Worm (Caenorhabditis elegans) whole organism, L4 larva: ENCODE results near the gene F59B10.2.

Experiments
- D1046.2 ChIP-seq: fragments of 200-800 bp; sonication (Bioruptor generic); IDR thresholded peaks from 2 replicates; pipeline ENCODE4 v1.3.6; 2022; ENCODE audit warnings: missing genetic modification characterization, missing compliant biosample characterization
- F26F4.8 ChIP-seq: fragments of 200-800 bp; sonication (Bioruptor generic); conservative IDR thresholded peaks from 2 replicates; pipeline ENCODE4 v1.3.6; 2022; ENCODE audit warnings: missing genetic modification characterization, missing compliant biosample characterization
- F37D6.2 ChIP-seq: sonication (generic microtip); optimal IDR thresholded peaks from 2 replicates; lab custom pipeline; 2016; ENCODE audit warnings: mild to moderate bottlenecking, missing genetic modification characterization, missing compliant biosample characterization
- R02D3.7 ChIP-seq: fragments of 150-350 bp; sonication (generic microtip); optimal IDR thresholded peaks from 3 replicates; lab custom pipeline; 2014; ENCODE audit warnings: missing biosample characterization, missing genetic modification characterization
- T20F7.1 ChIP-seq: fragments of 200-800 bp; sonication (Bioruptor generic); optimal IDR thresholded peaks from 2 replicates; lab custom pipeline; 2018; ENCODE audit warnings: mild to moderate bottlenecking, missing genetic modification characterization, missing compliant biosample characterization
- Y48G9A.11 ChIP-seq: fragments of 200-800 bp; sonication (Bioruptor generic); IDR thresholded peaks from 2 replicates; pipeline ENCODE4 v1.3.6; 2022; ENCODE audit warnings: missing genetic modification reagents, missing genetic modification characterization, missing compliant biosample characterization
- Y5F2A.4 ChIP-seq: fragments of 200-800 bp; sonication (Bioruptor generic); optimal IDR thresholded peaks from 2 replicates; lab custom pipeline; 2018; ENCODE audit warnings: mild to moderate bottlenecking, missing genetic modification characterization, missing compliant biosample characterization
- ZK546.5 ChIP-seq, 2 experiments: sonication (generic microtip); optimal IDR thresholded peaks; 2 replicates each; lab custom pipeline; 2017; ENCODE audit warnings: missing biosample characterization in 2 of 2, missing genetic modification characterization in 2 of 2
- aha-1 ChIP-seq: fragments of 150-350 bp; peaks from one replicate; lab custom pipeline; 2014; ENCODE audit warnings: missing biosample characterization, missing genetic modification characterization
- aly-2 ChIP-seq: sonication (generic microtip); optimal IDR thresholded peaks from 2 replicates; lab custom pipeline; 2018; ENCODE audit warnings: missing biosample characterization, missing genetic modification characterization
- ama-1 ChIP-seq: fragments of 150-350 bp; optimal IDR thresholded peaks from 2 replicates; lab custom pipeline; 2014; ENCODE audit warnings: inconsistent platforms, mixed read lengths
- arid-1 ChIP-seq: fragments of 200-800 bp; sonication (Bioruptor generic); conservative IDR thresholded peaks from 2 replicates; pipeline ENCODE4 v1.3.6; 2022; ENCODE audit warnings: missing genetic modification reagents, missing genetic modification characterization, missing compliant biosample characterization
- attf-4 ChIP-seq: sonication (generic microtip); optimal IDR thresholded peaks from 3 replicates; lab custom pipeline; 2017; ENCODE audit warnings: missing biosample characterization, missing genetic modification characterization
- ceh-44 ChIP-seq: fragments of 200-800 bp; sonication (Bioruptor generic); IDR thresholded peaks from 2 replicates; pipeline ENCODE4 v1.3.6; 2022; ENCODE audit warnings: missing genetic modification reagents, missing genetic modification characterization, missing compliant biosample characterization
- ces-1 ChIP-seq: fragments of 150-350 bp; sonication (generic microtip); optimal IDR thresholded peaks from 4 replicates; lab custom pipeline; 2014; ENCODE audit warnings: missing biosample characterization, missing genetic modification reagents, missing genetic modification characterization
- daf-8 ChIP-seq: fragments of 200-800 bp; sonication (Bioruptor generic); IDR thresholded peaks from 2 replicates; pipeline ENCODE4 v1.3.6; 2022; ENCODE audit warnings: missing genetic modification characterization, missing compliant biosample characterization
- dmd-9 ChIP-seq: fragments of 200-800 bp; sonication (Bioruptor generic); IDR thresholded peaks from 2 replicates; pipeline ENCODE4 v1.3.6; 2022; ENCODE audit warnings: missing genetic modification reagents, missing genetic modification characterization, missing compliant biosample characterization
- dpl-1 ChIP-seq: fragments of 150-350 bp; optimal IDR thresholded peaks from 2 replicates; lab custom pipeline; 2014; ENCODE audit warnings: missing biosample characterization, missing genetic modification reagents, missing genetic modification characterization
- fkh-10 ChIP-seq: fragments of 150-350 bp; optimal IDR thresholded peaks from 2 replicates; lab custom pipeline; 2014; ENCODE audit warnings: missing biosample characterization, missing genetic modification reagents, missing genetic modification characterization
- fos-1 ChIP-seq: fragments of 150-350 bp; optimal IDR thresholded peaks from 2 replicates; lab custom pipeline; 2014; ENCODE audit warnings: missing biosample characterization, missing genetic modification characterization
- gei-8 ChIP-seq: fragments of 200-800 bp; sonication (Bioruptor generic); optimal IDR thresholded peaks from 2 replicates; lab custom pipeline; 2018; ENCODE audit warnings: mild to moderate bottlenecking, missing genetic modification characterization, missing compliant biosample characterization
- hlh-30 ChIP-seq: sonication (generic microtip); optimal IDR thresholded peaks from 2 replicates; lab custom pipeline; 2017; ENCODE audit warnings: antibody characterized with exemption, mild to moderate bottlenecking, missing genetic modification characterization, missing compliant biosample characterization; ENCODE audit not compliant: insufficient read depth
- hmg-1.1 ChIP-seq: fragments of 200-800 bp; sonication (Bioruptor generic); IDR thresholded peaks from 2 replicates; pipeline ENCODE4 v1.3.6; 2022; ENCODE audit warnings: missing genetic modification reagents, missing genetic modification characterization, missing compliant biosample characterization
- lin-1 ChIP-seq: fragments of 200-800 bp; sonication (Bioruptor generic); IDR thresholded peaks from 2 replicates; pipeline ENCODE4 v1.3.6; 2022; ENCODE audit warnings: missing genetic modification reagents, missing genetic modification characterization, missing compliant biosample characterization
- lin-13 ChIP-seq: fragments of 150-350 bp; optimal IDR thresholded peaks from 2 replicates; lab custom pipeline; 2014; ENCODE audit warnings: missing biosample characterization, missing genetic modification reagents, missing genetic modification characterization
- madf-5 ChIP-seq, 2 experiments: fragments of 200-800 bp; sonication (Bioruptor generic); IDR thresholded peaks; 2 replicates each; pipeline ENCODE4 v1.3.6; 2022; ENCODE audit warnings: missing compliant biosample characterization in 2 of 2, missing genetic modification characterization in 2 of 2
- madf-9 ChIP-seq: fragments of 200-800 bp; sonication (Bioruptor generic); conservative IDR thresholded peaks from 2 replicates; pipeline ENCODE4 v1.3.6; 2022; ENCODE audit warnings: missing genetic modification reagents, missing genetic modification characterization, missing compliant biosample characterization
- mdl-1 ChIP-seq, 2 experiments: fragments of 150-350 bp in 1 of 2; sonication (generic microtip) in 1 of 2; optimal IDR thresholded peaks; 2 replicates each; lab custom pipeline; 2014 to 2017; ENCODE audit warnings: missing biosample characterization in 2 of 2, missing genetic modification characterization in 2 of 2
- mdt-29 ChIP-seq: fragments of 200-800 bp; sonication (Bioruptor generic); IDR thresholded peaks from 2 replicates; pipeline ENCODE4 v1.3.6; 2022; ENCODE audit warnings: missing genetic modification reagents, missing genetic modification characterization, missing compliant biosample characterization
- mxl-2 ChIP-seq: fragments of 200-800 bp; sonication (Bioruptor generic); conservative IDR thresholded peaks from 2 replicates; pipeline ENCODE4 v1.3.6; 2022; ENCODE audit warnings: missing genetic modification reagents, missing genetic modification characterization, missing compliant biosample characterization
- mxl-3 ChIP-seq: fragments of 200-800 bp; sonication (Bioruptor generic); optimal IDR thresholded peaks from 2 replicates; lab custom pipeline; 2018; ENCODE audit warnings: mild to moderate bottlenecking, missing genetic modification characterization, missing compliant biosample characterization
- nhr-111 ChIP-seq: fragments of 200-800 bp; sonication (Bioruptor generic); optimal IDR thresholded peaks from 2 replicates; lab custom pipeline; 2018; ENCODE audit warnings: mild to moderate bottlenecking, missing genetic modification characterization, missing compliant biosample characterization
- nhr-28 ChIP-seq: fragments of 150-350 bp; optimal IDR thresholded peaks from 2 replicates; lab custom pipeline; 2014; ENCODE audit warnings: missing biosample characterization, missing genetic modification characterization
- nhr-42 ChIP-seq: fragments of 200-800 bp; sonication (Bioruptor generic); IDR thresholded peaks from 2 replicates; pipeline ENCODE4 v1.3.6; 2022; ENCODE audit warnings: missing genetic modification characterization, missing compliant biosample characterization
- nhr-76 ChIP-seq: fragments of 150-350 bp; optimal IDR thresholded peaks from 2 replicates; lab custom pipeline; 2014; ENCODE audit warnings: missing biosample characterization, missing genetic modification characterization
- nhr-77 ChIP-seq: fragments of 150-350 bp; optimal IDR thresholded peaks from 2 replicates; lab custom pipeline; 2014; ENCODE audit warnings: missing biosample characterization, missing genetic modification characterization
- php-3 ChIP-seq: fragments of 200-800 bp; sonication (Bioruptor generic); IDR thresholded peaks from 2 replicates; pipeline ENCODE4 v1.3.6; 2022; ENCODE audit warnings: missing genetic modification reagents, missing genetic modification characterization, missing compliant biosample characterization
- rbr-2 ChIP-seq: sonication (generic microtip); optimal IDR thresholded peaks from 2 replicates; lab custom pipeline; 2016; ENCODE audit warnings: missing genotype, missing genetic modification characterization, missing compliant biosample characterization
- saeg-2 ChIP-seq: fragments of 200-800 bp; sonication (Bioruptor generic); IDR thresholded peaks from 2 replicates; pipeline ENCODE4 v1.3.6; 2022; ENCODE audit warnings: missing genetic modification reagents, missing genetic modification characterization, missing compliant biosample characterization
- set-16 ChIP-seq: fragments of 200-800 bp; sonication (Bioruptor generic); IDR thresholded peaks from 2 replicates; pipeline ENCODE4 v1.3.6; 2022; ENCODE audit warnings: missing genetic modification reagents, missing genetic modification characterization, missing compliant biosample characterization
- skn-1 ChIP-seq: fragments of 150-350 bp; optimal IDR thresholded peaks from 2 replicates; lab custom pipeline; 2014; ENCODE audit warnings: missing biosample characterization, missing genetic modification characterization
- snpc-4 ChIP-seq: fragments of 150-350 bp; optimal IDR thresholded peaks from 2 replicates; lab custom pipeline; 2014; ENCODE audit warnings: missing biosample characterization, missing genetic modification characterization
- spr-3 ChIP-seq: fragments of 200-800 bp; sonication (Bioruptor generic); optimal IDR thresholded peaks from 2 replicates; lab custom pipeline; 2018; ENCODE audit warnings: mild to moderate bottlenecking, missing genetic modification characterization, missing compliant biosample characterization
- tra-1 ChIP-seq: fragments of 200-800 bp; sonication (Bioruptor generic); IDR thresholded peaks from 2 replicates; pipeline ENCODE4 v1.3.6; 2022; ENCODE audit warnings: missing genetic modification reagents, missing genetic modification characterization, missing compliant biosample characterization
- unc-130 ChIP-seq: sonication (generic microtip); optimal IDR thresholded peaks from 2 replicates; lab custom pipeline; 2016; ENCODE audit warnings: missing genetic modification reagents, missing genetic modification characterization, missing compliant biosample characterization
- unc-62 ChIP-seq, 3 experiments: fragments of 150-350 bp in 1 of 3; sonication (generic microtip); optimal IDR thresholded peaks in 2 of 3; peaks in 1 of 3; 1 replicate in 1 of 3; 2 replicates in 2 of 3; lab custom pipeline; 2014 to 2017; ENCODE audit warnings: missing biosample characterization in 3 of 3, missing genetic modification characterization in 3 of 3, missing genetic modification reagents in 3 of 3, missing genotype in 1 of 3
- zag-1 ChIP-seq: fragments of 150-350 bp; optimal IDR thresholded peaks from 2 replicates; lab custom pipeline; 2014; ENCODE audit warnings: missing biosample characterization, missing genetic modification characterization
- zip-11 ChIP-seq: fragments of 200-800 bp; sonication (Bioruptor generic); IDR thresholded peaks from 2 replicates; pipeline ENCODE4 v1.3.6; 2022; ENCODE audit warnings: missing genetic modification characterization, missing compliant biosample characterization
- ztf-11 ChIP-seq: fragments of 150-350 bp; optimal IDR thresholded peaks from 2 replicates; lab custom pipeline; 2014; ENCODE audit warnings: missing biosample characterization, missing genetic modification characterization
- ztf-7 ChIP-seq: fragments of 150-350 bp; optimal IDR thresholded peaks from 2 replicates; lab custom pipeline; 2014; ENCODE audit warnings: missing biosample characterization, missing genetic modification characterization

The F59B10.2 gene

DNA sequence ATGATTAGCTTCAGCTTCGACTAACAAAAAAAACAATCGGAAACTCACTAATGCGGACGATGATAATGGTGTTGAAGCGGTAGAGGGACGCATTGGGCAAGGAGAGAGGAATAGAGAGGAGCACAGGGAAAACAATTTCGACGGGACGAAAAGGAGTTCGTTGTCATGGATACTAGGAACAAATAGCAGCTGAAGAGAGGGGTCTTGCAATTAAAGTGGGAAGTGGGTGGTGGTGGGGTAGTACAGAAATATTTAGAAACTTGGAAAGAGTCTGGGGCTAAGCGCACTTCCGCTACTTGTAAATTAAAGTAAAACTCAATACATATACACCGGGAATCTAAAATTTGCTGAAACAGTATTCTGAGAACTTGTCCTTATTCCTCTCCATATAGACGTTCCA lies at the start of gene F59B10.2:
F59B10.2 (minus strand) TSS at position 101 of the 400 bp plus-strand sequence.
- no peak for TF ChIP-seq T20F7.1 (GFP tag; lab: Kevin White, UChicago)
- no peak for TF ChIP-seq gei-8 (GFP tag; lab: Kevin White, UChicago)
- TF ChIP-seq unc-62 (GFP tag; optimal IDR thresholded peaks at IDR 0.05 in 1 of 2; lab: Kevin White, UChicago), result no peak
- TF ChIP-seq unc-62 (tag; optimal IDR thresholded peaks at IDR 0.05; lab: Kevin White, UChicago), result no peak
- TF ChIP-seq nhr-111 (GFP tag; lab: Kevin White, UChicago), result no peak
- no peak for TF ChIP-seq tra-1 (GFP tag; lab: Robert Waterston, UW)
- no peak for TF ChIP-seq spr-3 (GFP tag; lab: Kevin White, UChicago)

DNA sequence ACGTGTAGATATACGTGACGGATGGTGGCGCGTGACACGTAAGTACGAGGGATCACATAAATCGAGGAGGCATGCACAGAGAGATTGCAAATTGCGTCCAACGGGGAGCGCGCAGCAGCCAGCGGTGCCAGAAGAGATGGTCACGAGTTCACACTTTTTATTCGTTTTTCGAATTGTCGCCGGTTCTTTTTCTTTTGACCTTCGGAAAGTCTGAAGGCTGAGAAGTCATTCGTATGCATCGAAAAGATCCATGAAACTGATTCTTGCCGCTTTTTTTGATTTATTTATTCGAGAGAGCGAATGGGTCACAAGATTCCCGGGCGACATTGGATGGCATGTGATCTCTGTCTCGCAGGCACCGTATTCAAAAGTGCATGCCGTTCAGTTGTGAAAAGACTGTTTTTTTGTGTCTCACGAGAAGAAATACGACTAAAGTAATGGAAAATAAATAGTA lies 49.3 kb upstream of the F59B10.2 start:
- peak; percentile 61; the same call in 1 of the 2 replicates for TF ChIP-seq set-16 (GFP tag; lab: Robert Waterston, UW)
- no peak for TF ChIP-seq aly-2 (tag; lab: Kevin White, UChicago)
- TF ChIP-seq nhr-42 (GFP tag; lab: Robert Waterston, UW), result no peak
- no peak for TF ChIP-seq mxl-2
- TF ChIP-seq ces-1, result no peak
- no peak for TF ChIP-seq fkh-10
- TF ChIP-seq attf-4, result no peak
- no peak for TF ChIP-seq unc-130 (GFP tag; lab: Kevin White, UChicago)
- no peak for TF ChIP-seq ztf-7 (tag; lab: Kevin White, UChicago)
- no peak for TF ChIP-seq ZK546.5 (tag; optimal IDR thresholded peaks at IDR 0.05; lab: Kevin White, UChicago)
- TF ChIP-seq saeg-2 (GFP tag; lab: Robert Waterston, UW), result no peak
- TF ChIP-seq mxl-3 (GFP tag; lab: Kevin White, UChicago), result peak; percentile 53
- TF ChIP-seq F26F4.8 (GFP tag; lab: Robert Waterston, UW), result no peak
- no peak for TF ChIP-seq snpc-4 (tag; lab: Kevin White, UChicago)
- TF ChIP-seq D1046.2 (GFP tag; lab: Robert Waterston, UW), result no peak
- no peak for TF ChIP-seq ztf-11
- no peak for TF ChIP-seq spr-3 (GFP tag; lab: Kevin White, UChicago)
- peak; percentile 99 for TF ChIP-seq aha-1 (tag; lab: Kevin White, UChicago)
- 0 out of 4 replicates have a peak, but pooled peaks of 1 of the 2 experiments have one; percentile 7 for TF ChIP-seq madf-5 (GFP tag; IDR thresholded peaks at IDR 0.05; lab: Robert Waterston, UW)
- no peak for TF ChIP-seq R02D3.7 (tag; lab: Kevin White, UChicago)
- TF ChIP-seq hlh-30 (tag; lab: Kevin White, UChicago), result peak; percentile 98
- TF ChIP-seq gei-8 (GFP tag; lab: Kevin White, UChicago), result no peak
- TF ChIP-seq dmd-9 (GFP tag; lab: Robert Waterston, UW), result no peak
- TF ChIP-seq Y48G9A.11 (GFP tag; lab: Robert Waterston, UW), result no peak
- peak; percentile 1; the same call in 1 of the 2 replicates for TF ChIP-seq madf-9 (GFP tag; lab: Robert Waterston, UW)
- peak; percentile 70; the same call in 1 of the 2 replicates for TF ChIP-seq hmg-1.1 (GFP tag; lab: Robert Waterston, UW)
- peak in 1 of 2 experiments; percentile 84 for TF ChIP-seq mdl-1 (tag; optimal IDR thresholded peaks at IDR 0.05; lab: Kevin White, UChicago)
- TF ChIP-seq daf-8 (GFP tag; lab: Robert Waterston, UW), result no peak
- TF ChIP-seq mdt-29 (GFP tag; lab: Robert Waterston, UW), result peak; percentile 58; the same call in 1 of the 2 replicates
- no peak for TF ChIP-seq lin-1 (GFP tag; lab: Robert Waterston, UW)
- no peak for TF ChIP-seq arid-1 (GFP tag; lab: Robert Waterston, UW)
- peak; percentile 40 for TF ChIP-seq rbr-2 (tag; lab: Kevin White, UChicago)
- TF ChIP-seq ama-1 (lab: Kevin White, UChicago), result peak; percentile 3
- peak; percentile 72 for TF ChIP-seq php-3
- TF ChIP-seq fos-1 (tag; lab: Kevin White, UChicago), result no peak
- no peak for TF ChIP-seq F37D6.2 (tag; lab: Kevin White, UChicago)
- TF ChIP-seq zip-11, result no peak
- no peak for TF ChIP-seq zag-1 (tag; lab: Kevin White, UChicago)
- TF ChIP-seq lin-13 (GFP tag; lab: Kevin White, UChicago), result no peak
- peak; percentile 16 for TF ChIP-seq dpl-1 (GFP tag; lab: Kevin White, UChicago)
- no peak for TF ChIP-seq skn-1 (tag; lab: Kevin White, UChicago)
- no peak for TF ChIP-seq ceh-44 (GFP tag; lab: Robert Waterston, UW)
- peak; percentile 17 for TF ChIP-seq nhr-28 (tag; lab: Kevin White, UChicago)
- no peak for TF ChIP-seq nhr-76 (tag; lab: Kevin White, UChicago)
- TF ChIP-seq Y5F2A.4, result no peak
- no peak for TF ChIP-seq nhr-77 (tag; lab: Kevin White, UChicago)
